Worm (Caenorhabditis elegans): ENCODE measurements around the gene rig-4.

DNA sequence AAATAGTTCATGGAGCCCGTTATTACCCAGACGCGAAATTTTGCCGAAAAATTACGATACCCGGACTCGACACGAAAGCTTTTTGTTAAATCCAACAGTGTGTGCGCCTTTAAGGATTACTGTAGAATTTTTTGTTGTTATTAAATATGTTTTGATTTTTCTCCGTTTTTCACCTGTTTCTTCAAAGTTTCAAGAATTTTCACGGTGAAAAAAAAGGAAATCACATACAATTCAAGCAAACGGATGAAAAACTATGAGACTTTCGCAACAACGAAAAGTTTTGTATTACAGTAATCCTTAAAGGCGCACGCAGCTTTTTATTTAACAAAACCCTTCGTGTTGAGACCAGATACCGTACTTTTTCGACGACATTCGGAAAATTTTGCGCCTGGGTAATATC lies 49.9 kb downstream of the rig-4 start:
- no peak for TF ChIP-seq hlh-15 (tag; optimal IDR thresholded peaks at IDR 0.05)
- no peak for TF ChIP-seq lim-6 (tag; optimal IDR thresholded peaks at IDR 0.05)

All from whole organism, late embryonic.